Worm (Caenorhabditis elegans) whole organism, young adult: ENCODE data around the gene srh-46.

ENCODE experiments used
- F22D6.2 ChIP-seq: sonication (generic microtip); optimal IDR thresholded peaks from 2 replicates; lab custom pipeline; 2016; ENCODE audit warnings: mild to moderate bottlenecking, missing genetic modification characterization, missing compliant biosample characterization
- lin-54 ChIP-seq: fragments of 200-800 bp; sonication (Bioruptor generic); optimal IDR thresholded peaks from 2 replicates; lab custom pipeline; 2018; ENCODE audit warnings: mild to moderate bottlenecking, missing genetic modification characterization, missing compliant biosample characterization
- nhr-120 ChIP-seq: fragments of 200-800 bp; sonication (Bioruptor generic); IDR thresholded peaks from 2 replicates; pipeline ENCODE4 v1.3.6; 2022; ENCODE audit warnings: missing genetic modification characterization, missing compliant biosample characterization
- pha-4 ChIP-seq: fragments of 150-350 bp; sonication (generic microtip); optimal IDR thresholded peaks from 2 replicates; lab custom pipeline; 2014; ENCODE audit warnings: missing biosample characterization, missing genetic modification reagents, missing genetic modification characterization

ce11 chrV:11251798-11252197 lies 50.9 kb downstream of the srh-46 start:
- TF ChIP-seq F22D6.2 (tag; lab: Kevin White, UChicago), result no peak
- no peak for TF ChIP-seq lin-54
- TF ChIP-seq nhr-120, result no peak
- TF ChIP-seq pha-4, result no peak
